Fruit fly (Drosophila melanogaster): Measurements from ENCODE around the gene Smr.

DNA sequence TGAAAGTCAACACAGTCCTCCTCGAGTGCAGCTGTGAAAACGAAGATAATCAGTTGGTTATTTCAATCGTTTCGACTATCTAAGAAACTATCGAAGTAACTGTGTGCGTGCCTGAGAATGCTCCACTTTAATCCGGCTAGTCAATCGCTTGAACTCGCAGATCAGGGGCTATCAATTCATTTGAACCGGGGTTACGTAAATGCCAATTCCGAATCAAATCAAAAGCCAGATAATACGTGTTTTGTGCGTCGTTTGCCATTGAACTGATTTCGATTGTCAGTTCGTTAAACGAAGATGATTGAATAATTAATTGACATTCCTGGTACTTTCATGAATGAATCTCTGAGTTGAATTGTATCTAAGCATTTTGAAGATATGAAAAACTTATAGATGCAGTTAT lies 34.8 kb upstream of the Smr start:
- TF ChIP-seq Dif (GFP tag; optimal IDR thresholded peaks at IDR 0.05; ENCODE audit: partially characterized antibody) (no peak), h (GFP tag; optimal IDR thresholded peaks at IDR 0.05) (no peak), CG9705 (GFP tag; optimal IDR thresholded peaks at IDR 0.05) (no peak), Hr78 (GFP tag; optimal IDR thresholded peaks at IDR 0.05) (no peak)

Data from whole organism, wandering third instar larva.